Worm (Caenorhabditis elegans) whole organism, early embryonic: ENCODE results near the gene C33F10.4.

Experiments
- ama-1 ChIP-seq: fragments of 150-350 bp; optimal IDR thresholded peaks from 2 replicates; lab custom pipeline; 2014
- pes-1 ChIP-seq: fragments of 200-800 bp; sonication (Bioruptor generic); IDR thresholded peaks from 2 replicates; pipeline ENCODE4 v1.3.6; 2022; ENCODE audit warnings: missing genetic modification reagents, missing genetic modification characterization, missing compliant biosample characterization
- tbx-37 ChIP-seq: fragments of 200-800 bp; sonication (Bioruptor generic); conservative IDR thresholded peaks from 2 replicates; pipeline ENCODE4 v1.3.6; 2022; ENCODE audit warnings: missing genetic modification reagents, missing genetic modification characterization, missing compliant biosample characterization

DNA sequence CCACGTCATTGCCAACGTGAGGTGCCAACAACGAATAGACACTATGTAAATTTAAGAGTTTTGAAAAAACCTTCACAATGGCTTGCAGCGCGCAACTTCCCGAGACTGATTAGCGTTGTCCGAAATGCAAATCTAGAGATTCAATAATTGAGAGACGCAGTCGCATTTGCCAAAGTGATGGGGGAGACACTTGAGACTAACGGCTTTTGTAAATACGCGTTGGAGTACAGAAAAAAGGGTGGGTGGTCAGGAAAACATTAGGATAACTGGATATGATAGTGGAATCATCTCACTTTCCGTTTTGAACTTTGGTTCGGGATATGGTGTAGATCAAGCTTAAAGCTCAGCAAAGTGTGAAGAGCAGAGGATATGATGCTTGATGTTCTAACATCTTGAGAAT is 15.8 kb upstream of the C33F10.4 start:
- TF ChIP-seq ama-1 (lab: Kevin White, UChicago), result no peak
- TF ChIP-seq pes-1 (GFP tag; lab: Robert Waterston, UW), result no peak
- TF ChIP-seq tbx-37 (GFP tag; lab: Robert Waterston, UW), result no peak
